Worm (Caenorhabditis elegans): Measurements from ENCODE around the gene lntl-1.

- TF ChIP-seq akir-1 (GFP tag; optimal IDR thresholded peaks at IDR 0.05) (no peak), athp-1 (tag; optimal IDR thresholded peaks at IDR 0.05) (no peak), nfya-1 (tag; optimal IDR thresholded peaks at IDR 0.05; ENCODE audit: borderline replicate concordance, insufficient read depth) (no peak), aptf-2 (GFP tag; conservative IDR thresholded peaks at IDR 0.05) (no peak), snpc-1.3 (tag; optimal IDR thresholded peaks at IDR 0.05; ENCODE audit: insufficient read depth) (no peak), ZK185.1 (tag; optimal IDR thresholded peaks at IDR 0.05; ENCODE audit: poor library complexity, severe bottlenecking) (no peak), Y95B8A.8 (GFP tag; IDR thresholded peaks at IDR 0.05) (no peak), lir-1 (GFP tag; conservative IDR thresholded peaks at IDR 0.05) (no peak), F52B5.7 (tag; optimal IDR thresholded peaks at IDR 0.05) (no peak), lin-40 (tag; optimal IDR thresholded peaks at IDR 0.05) (no peak), gei-17 (GFP tag; optimal IDR thresholded peaks at IDR 0.05) (no peak), somi-1 (GFP tag; optimal IDR thresholded peaks at IDR 0.05) (no peak)
Measured at ce11 chrIV:5821997-5822396, 15.1 kb upstream of the lntl-1 start.
